Fruit fly (Drosophila melanogaster): ENCODE data around the gene Polr2I.

DNA sequence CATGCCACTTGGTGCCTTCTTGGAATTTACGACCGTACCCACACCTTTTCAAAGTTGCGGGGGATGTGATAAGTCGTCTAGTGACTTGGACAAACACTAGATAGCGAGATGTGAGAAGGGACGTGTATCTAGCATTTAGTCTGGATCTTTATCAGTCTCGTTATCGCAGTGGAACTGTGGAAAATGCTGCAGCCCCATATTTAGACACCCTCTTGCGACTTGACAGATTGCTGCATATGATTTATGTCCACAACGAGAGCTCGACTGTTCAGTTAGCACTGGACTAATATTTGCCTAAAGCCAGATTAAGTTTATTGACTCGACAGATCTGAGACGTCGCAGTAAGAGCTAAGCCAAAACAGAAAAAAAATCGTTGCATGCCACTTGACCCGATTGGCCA is 9.0 kb upstream of the Polr2I start:
- TF ChIP-seq usp (GFP tag; optimal IDR thresholded peaks at IDR 0.05) (no peak), pan (optimal IDR thresholded peaks at IDR 0.05) (no peak)

All from whole organism.